Worm (Caenorhabditis elegans) whole organism, L3 larva: ENCODE measurements around the gene Y113G7A.22.

ENCODE experiments used
- pha-4 ChIP-seq: fragments of 150-350 bp; optimal IDR thresholded peaks from 2 replicates; lab custom pipeline; 2014; ENCODE audit warnings: missing biosample characterization, missing genetic modification reagents, missing genetic modification characterization
- tbx-2 ChIP-seq: sonication (generic microtip); optimal IDR thresholded peaks from 2 replicates; lab custom pipeline; 2016; ENCODE audit warnings: mild to moderate bottlenecking, missing genetic modification characterization, missing compliant biosample characterization

DNA sequence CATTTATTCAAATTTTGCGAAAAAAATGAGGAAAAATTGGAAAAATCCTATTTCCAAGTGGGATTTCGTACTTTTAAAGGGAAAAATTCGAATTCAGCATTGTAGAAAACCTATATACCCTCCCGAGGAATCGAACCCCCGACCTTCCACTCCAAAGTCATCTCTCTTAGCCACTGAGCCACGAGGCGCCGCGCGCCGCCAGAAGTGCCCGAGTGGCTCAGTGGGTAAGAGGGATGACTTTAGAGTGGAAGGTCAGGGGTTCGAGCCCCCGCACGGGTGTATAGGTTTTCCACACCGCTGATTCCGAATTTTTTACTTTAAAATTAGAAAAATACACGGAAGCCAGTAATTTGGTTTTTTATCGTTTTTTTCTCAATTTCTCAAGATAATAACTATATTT lies 350 bp downstream of the Y113G7A.22 start:
- no peak for TF ChIP-seq pha-4 (tag; lab: Kevin White, UChicago)
- TF ChIP-seq tbx-2: no peak
